Worm (Caenorhabditis elegans) whole organism, young adult: ENCODE results near the gene Y41C4A.22.
A peak's percentile ranks its signal among the peaks of the same experiment; 100 is the strongest.

Experiments
- B0019.2 ChIP-seq: fragments of 200-800 bp; sonication (Bioruptor generic); conservative IDR thresholded peaks from 2 replicates; pipeline ENCODE4 v1.3.6; 2022; ENCODE audit warnings: missing genetic modification reagents, missing genetic modification characterization, missing compliant biosample characterization
- B0336.3 ChIP-seq: fragments of 200-800 bp; sonication (Bioruptor generic); IDR thresholded peaks from 2 replicates; pipeline ENCODE4 v1.3.6; 2022; ENCODE audit warnings: missing genetic modification characterization, missing compliant biosample characterization
- C17E4.6 ChIP-seq: fragments of 200-800 bp; sonication (Bioruptor generic); IDR thresholded peaks from 2 replicates; pipeline ENCODE4 v1.3.6; 2022; ENCODE audit warnings: missing genetic modification reagents, missing genetic modification characterization, missing compliant biosample characterization
- D2030.7 ChIP-seq: fragments of 200-800 bp; sonication (Bioruptor generic); IDR thresholded peaks from 2 replicates; pipeline ENCODE4 v1.3.6; 2022; ENCODE audit warnings: missing genetic modification reagents, missing genetic modification characterization, missing compliant biosample characterization
- F23B12.7 ChIP-seq: sonication (generic microtip); optimal IDR thresholded peaks from 2 replicates; lab custom pipeline; 2017; ENCODE audit warnings: missing genetic modification characterization, mild to moderate bottlenecking, missing compliant biosample characterization, antibody characterized with exemption, moderate library complexity; ENCODE audit not compliant: insufficient read depth
- F49E8.2 ChIP-seq: sonication (generic microtip); optimal IDR thresholded peaks from 3 replicates; lab custom pipeline; 2017; ENCODE audit warnings: missing genetic modification characterization, mild to moderate bottlenecking, missing compliant biosample characterization, antibody characterized with exemption, moderate library complexity; ENCODE audit not compliant: insufficient read depth
- F57A8.1 ChIP-seq: fragments of 200-800 bp; sonication (Bioruptor generic); optimal IDR thresholded peaks from 2 replicates; lab custom pipeline; 2018; ENCODE audit warnings: mild to moderate bottlenecking, missing genetic modification characterization, moderate library complexity, missing compliant biosample characterization
- K11D2.4 ChIP-seq: fragments of 200-800 bp; sonication (Bioruptor generic); IDR thresholded peaks from 2 replicates; pipeline ENCODE4 v1.3.6; 2022; ENCODE audit warnings: missing genetic modification reagents, missing genetic modification characterization, missing compliant biosample characterization
- Y53F4B.3 ChIP-seq: fragments of 200-800 bp; sonication (Bioruptor generic); IDR thresholded peaks from 2 replicates; pipeline ENCODE4 v1.3.6; 2022; ENCODE audit warnings: missing genetic modification reagents, missing genetic modification characterization, missing compliant biosample characterization
- Y53G8AR.9 ChIP-seq: fragments of 200-800 bp; sonication (Bioruptor generic); conservative IDR thresholded peaks from 2 replicates; pipeline ENCODE4 v1.3.6; 2022; ENCODE audit warnings: missing genetic modification reagents, missing genetic modification characterization, missing compliant biosample characterization
- Y67H2A.10 ChIP-seq: fragments of 200-800 bp; sonication (Bioruptor generic); conservative IDR thresholded peaks from 2 replicates; pipeline ENCODE4 v1.3.6; 2022; ENCODE audit warnings: missing genetic modification reagents, missing genetic modification characterization, missing compliant biosample characterization
- akir-1 ChIP-seq: fragments of 200-800 bp; sonication (Bioruptor generic); optimal IDR thresholded peaks from 2 replicates; lab custom pipeline; 2018; ENCODE audit warnings: mild to moderate bottlenecking, missing genetic modification characterization, moderate library complexity, missing compliant biosample characterization
- atf-7 ChIP-seq: sonication (generic microtip); optimal IDR thresholded peaks from 2 replicates; lab custom pipeline; 2017; ENCODE audit warnings: mild to moderate bottlenecking, missing genetic modification characterization, missing compliant biosample characterization
- cebp-1 ChIP-seq, 2 experiments: fragments of 200-800 bp in 1 of 2; sonication (Bioruptor generic) in 1 of 2; sonication (generic microtip) in 1 of 2; IDR thresholded peaks in 1 of 2; optimal IDR thresholded peaks in 1 of 2; 2 replicates each; pipeline versions ENCODE4 v1.3.6 to Lab custom; 2017 to 2022; ENCODE audit warnings: missing compliant biosample characterization in 2 of 2, missing genetic modification characterization in 2 of 2, mild to moderate bottlenecking in 1 of 2, missing genetic modification reagents in 1 of 2, moderate library complexity in 1 of 2
- ceh-27 ChIP-seq: fragments of 200-800 bp; sonication (Bioruptor generic); optimal IDR thresholded peaks from 2 replicates; lab custom pipeline; 2018; ENCODE audit warnings: mild to moderate bottlenecking, missing genetic modification characterization, moderate library complexity, missing compliant biosample characterization
- ceh-58 ChIP-seq: fragments of 200-800 bp; sonication (Bioruptor generic); IDR thresholded peaks from 2 replicates; pipeline ENCODE4 v1.3.6; 2022; ENCODE audit warnings: missing genetic modification characterization, missing compliant biosample characterization
- ets-4 ChIP-seq: fragments of 200-800 bp; sonication (Bioruptor generic); optimal IDR thresholded peaks from 2 replicates; lab custom pipeline; 2018; ENCODE audit warnings: mild to moderate bottlenecking, missing genetic modification characterization, missing compliant biosample characterization
- him-1 ChIP-seq: sonication (generic microtip); optimal IDR thresholded peaks from 2 replicates; lab custom pipeline; 2016; ENCODE audit warnings: missing genotype, missing genetic modification reagents, missing genetic modification characterization, missing compliant biosample characterization
- hmg-1.2 ChIP-seq: fragments of 200-800 bp; sonication (Bioruptor generic); IDR thresholded peaks from 2 replicates; pipeline ENCODE4 v1.3.6; 2022; ENCODE audit warnings: missing genetic modification reagents, missing genetic modification characterization, missing compliant biosample characterization
- lin-35 ChIP-seq, 3 experiments: fragments of 150-350 bp in 2 of 3; sonication (generic microtip) in 1 of 3; optimal IDR thresholded peaks; 2 replicates each; lab custom pipeline; 2014 to 2018; ENCODE audit warnings: missing biosample characterization in 3 of 3, missing genetic modification characterization in 3 of 3, missing genetic modification reagents in 3 of 3
- lin-54 ChIP-seq: fragments of 200-800 bp; sonication (Bioruptor generic); optimal IDR thresholded peaks from 2 replicates; lab custom pipeline; 2018; ENCODE audit warnings: mild to moderate bottlenecking, missing genetic modification characterization, missing compliant biosample characterization
- lsl-1 ChIP-seq: fragments of 200-800 bp; sonication (Bioruptor generic); optimal IDR thresholded peaks from 2 replicates; lab custom pipeline; 2018; ENCODE audit warnings: mild to moderate bottlenecking, missing genetic modification characterization, moderate library complexity, missing compliant biosample characterization
- madf-10 ChIP-seq: sonication (generic microtip); optimal IDR thresholded peaks from 2 replicates; lab custom pipeline; 2016; ENCODE audit warnings: mild to moderate bottlenecking, missing genetic modification characterization, missing compliant biosample characterization
- madf-6 ChIP-seq: fragments of 200-800 bp; sonication (Bioruptor generic); IDR thresholded peaks from 2 replicates; pipeline ENCODE4 v1.3.6; 2022; ENCODE audit warnings: missing genetic modification reagents, missing genetic modification characterization, missing compliant biosample characterization
- mcd-1 ChIP-seq: fragments of 200-800 bp; sonication (Bioruptor generic); IDR thresholded peaks from 2 replicates; pipeline ENCODE4 v1.3.6; 2022; ENCODE audit warnings: missing genetic modification reagents, missing genetic modification characterization, missing compliant biosample characterization
- nhr-179 ChIP-seq: sonication (generic microtip); optimal IDR thresholded peaks from 2 replicates; lab custom pipeline; 2016; ENCODE audit warnings: mild to moderate bottlenecking, missing genetic modification characterization, missing compliant biosample characterization
- nhr-90 ChIP-seq: sonication (generic microtip); optimal IDR thresholded peaks from 2 replicates; lab custom pipeline; 2016; ENCODE audit warnings: missing genotype, mild to moderate bottlenecking, missing genetic modification characterization, missing compliant biosample characterization
- pha-4 ChIP-seq: fragments of 150-350 bp; sonication (generic microtip); optimal IDR thresholded peaks from 2 replicates; lab custom pipeline; 2014; ENCODE audit warnings: missing biosample characterization, missing genetic modification reagents, missing genetic modification characterization
- rcor-1 ChIP-seq: fragments of 200-800 bp; sonication (Bioruptor generic); IDR thresholded peaks from 2 replicates; pipeline ENCODE4 v1.3.6; 2022; ENCODE audit warnings: missing genetic modification reagents, missing genetic modification characterization, missing compliant biosample characterization
- rec-8 ChIP-seq, 2 experiments: sonication (generic microtip); optimal IDR thresholded peaks; 2 replicates each; lab custom pipeline; 2016; ENCODE audit warnings: mild to moderate bottlenecking in 2 of 2, missing genetic modification characterization in 2 of 2, missing genetic modification reagents in 2 of 2, missing genotype in 2 of 2, missing biosample characterization in 1 of 2, missing compliant biosample characterization in 1 of 2, moderate library complexity in 1 of 2
- rpc-1 ChIP-seq, 2 experiments: fragments of 150-350 bp in 1 of 2; sonication (generic microtip) in 1 of 2; optimal IDR thresholded peaks; 2 replicates each; lab custom pipeline; 2014 to 2018; ENCODE audit warnings: missing biosample characterization in 1 of 2, missing genetic modification characterization in 1 of 2, missing genetic modification reagents in 1 of 2, missing genotype in 1 of 2
- snpc-1.1 ChIP-seq: sonication (generic microtip); optimal IDR thresholded peaks from 2 replicates; lab custom pipeline; 2017; ENCODE audit warnings: missing genetic modification characterization, mild to moderate bottlenecking, missing compliant biosample characterization, antibody characterized with exemption, moderate library complexity, missing genotype, missing genetic modification reagents; ENCODE audit not compliant: insufficient read depth
- snpc-1.3 ChIP-seq: sonication (generic microtip); optimal IDR thresholded peaks from 2 replicates; lab custom pipeline; 2017; ENCODE audit warnings: missing genetic modification characterization, mild to moderate bottlenecking, missing compliant biosample characterization, antibody characterized with exemption, moderate library complexity, missing genotype, missing genetic modification reagents; ENCODE audit not compliant: insufficient read depth
- snpc-3.4 ChIP-seq: sonication (generic microtip); optimal IDR thresholded peaks from 2 replicates; lab custom pipeline; 2017; ENCODE audit warnings: missing genetic modification characterization, mild to moderate bottlenecking, missing compliant biosample characterization, antibody characterized with exemption, moderate library complexity, missing genotype, missing genetic modification reagents
- snpc-4 ChIP-seq, 5 experiments: fragments of 150-350 bp in 1 of 5; sonication (generic microtip) in 4 of 5; optimal IDR thresholded peaks; 2 replicates each; lab custom pipeline; 2014 to 2018; ENCODE audit warnings: missing genetic modification characterization in 5 of 5, missing biosample characterization in 3 of 5, antibody characterized with exemption in 2 of 5, mild to moderate bottlenecking in 2 of 5, missing compliant biosample characterization in 2 of 5, missing genotype in 2 of 5, moderate library complexity in 2 of 5, missing genetic modification reagents in 1 of 5
- tbp1 ChIP-seq: fragments of 200-800 bp; sonication (Bioruptor generic); optimal IDR thresholded peaks from 2 replicates; lab custom pipeline; 2018; ENCODE audit warnings: mild to moderate bottlenecking, missing genetic modification characterization, missing compliant biosample characterization
- tlf-1 ChIP-seq: fragments of 200-800 bp; sonication (Bioruptor generic); optimal IDR thresholded peaks from 2 replicates; lab custom pipeline; 2018; ENCODE audit warnings: mild to moderate bottlenecking, missing genetic modification characterization, missing compliant biosample characterization
- ztf-22 ChIP-seq: fragments of 200-800 bp; sonication (Bioruptor generic); optimal IDR thresholded peaks from 2 replicates; lab custom pipeline; 2018; ENCODE audit warnings: mild to moderate bottlenecking, missing genetic modification characterization, moderate library complexity, missing compliant biosample characterization
- ztf-28 ChIP-seq: fragments of 200-800 bp; sonication (Bioruptor generic); IDR thresholded peaks from 2 replicates; pipeline ENCODE4 v1.3.6; 2022; ENCODE audit warnings: missing genetic modification reagents, missing genetic modification characterization, missing compliant biosample characterization
- ztf-3 ChIP-seq: fragments of 200-800 bp; sonication (Bioruptor generic); optimal IDR thresholded peaks from 2 replicates; lab custom pipeline; 2018; ENCODE audit warnings: mild to moderate bottlenecking, missing genetic modification characterization, missing compliant biosample characterization

The Y41C4A.22 gene

ce11 chrIII:11708722-11709121 is 13.6 kb downstream of the Y41C4A.22 start, which contains the start of gene Y41C4A.8:
TSS of gene Y41C4A.8 (minus strand) at chrIII:11708822.
- TF ChIP-seq Y67H2A.10 (GFP tag; lab: Robert Waterston, UW) (no peak), ceh-27 (GFP tag; lab: Kevin White, UChicago) (no peak), ztf-3 (GFP tag; lab: Kevin White, UChicago) (no peak), Y53F4B.3 (no peak), snpc-4 (GFP tag; optimal IDR thresholded peaks at IDR 0.05; lab: Kevin White, UChicago) (no peak), snpc-4 (tag; optimal IDR thresholded peaks at IDR 0.05; lab: Kevin White, UChicago) (no peak), ets-4 (GFP tag; lab: Kevin White, UChicago) (no peak), madf-10 (tag; lab: Kevin White, UChicago) (no peak), ztf-28 (GFP tag; lab: Robert Waterston, UW) (no peak), B0336.3 (GFP tag; lab: Robert Waterston, UW) (no peak), nhr-90 (tag; lab: Kevin White, UChicago) (no peak), tlf-1 (GFP tag; lab: Kevin White, UChicago) (no peak), C17E4.6 (GFP tag; lab: Robert Waterston, UW) (no peak), ztf-22 (GFP tag; lab: Kevin White, UChicago) (no peak), pha-4 (tag; lab: Kevin White, UChicago) (no peak), B0019.2 (no peak), ceh-58 (GFP tag; lab: Robert Waterston, UW) (no peak), rcor-1 (GFP tag; lab: Robert Waterston, UW) (no peak), K11D2.4 (GFP tag; lab: Robert Waterston, UW) (no peak), akir-1 (GFP tag; lab: Kevin White, UChicago) (no peak)

ce11 chrIII:11718548-11718947 is 23.5 kb downstream of the Y41C4A.22 start, which contains the start of gene Y41C4A.9:
TSS of gene Y41C4A.9 (minus strand) at chrIII:11718645.
- TF ChIP-seq snpc-3.4 (tag; lab: Kevin White, UChicago) (peak; percentile 79), atf-7 (tag; lab: Kevin White, UChicago) (no peak), F23B12.7 (tag; lab: Kevin White, UChicago) (peak; percentile 4), madf-10 (tag; lab: Kevin White, UChicago) (no peak), snpc-1.1 (tag; lab: Kevin White, UChicago) (peak; percentile 42), rcor-1 (GFP tag; lab: Robert Waterston, UW) (0 out of 2 replicates have a peak, but pooled peaks have one; percentile 18), ztf-28 (GFP tag; lab: Robert Waterston, UW) (0 out of 2 replicates have a peak, but pooled peaks have one; percentile 19), cebp-1 (GFP tag; IDR thresholded peaks at IDR 0.05; lab: Robert Waterston, UW) (no peak), cebp-1 (tag; optimal IDR thresholded peaks at IDR 0.05; lab: Kevin White, UChicago) (peak; percentile 44), hmg-1.2 (GFP tag; lab: Robert Waterston, UW) (peak; percentile 13; the same call in 1 of the 2 replicates), D2030.7 (GFP tag; lab: Robert Waterston, UW) (peak; percentile 42; the same call in 1 of the 2 replicates), lin-35 (GFP tag; optimal IDR thresholded peaks at IDR 0.05; lab: Kevin White, UChicago) (peak in 1 of 3 experiments; percentile 17), Y53G8AR.9 (GFP tag; lab: Robert Waterston, UW) (0 out of 2 replicates have a peak, but pooled peaks have one; percentile 54), rpc-1 (optimal IDR thresholded peaks at IDR 0.05; lab: Kevin White, UChicago) (peak; percentile 2), rpc-1 (tag; optimal IDR thresholded peaks at IDR 0.05; lab: Kevin White, UChicago) (no peak), ztf-3 (GFP tag; lab: Kevin White, UChicago) (no peak), nhr-179 (tag; lab: Kevin White, UChicago) (no peak), snpc-1.3 (peak; percentile 40), lin-54 (GFP tag; lab: Kevin White, UChicago) (peak; percentile 62), him-1 (peak; percentile 26), lsl-1 (peak; percentile 18), pha-4 (tag; lab: Kevin White, UChicago) (no peak), mcd-1 (GFP tag; lab: Robert Waterston, UW) (peak; percentile 69), tbp1 (GFP tag; lab: Kevin White, UChicago) (peak; percentile 22), snpc-4 (GFP tag; optimal IDR thresholded peaks at IDR 0.05; lab: Kevin White, UChicago) (peak; percentile 27), snpc-4 (tag; optimal IDR thresholded peaks at IDR 0.05; lab: Kevin White, UChicago) (peak in 1 of 4 experiments; percentile 9), madf-6 (peak; percentile 58), F57A8.1 (GFP tag; lab: Kevin White, UChicago) (no peak), F49E8.2 (peak; percentile 15), rec-8 (tag; optimal IDR thresholded peaks at IDR 0.05; lab: Kevin White, UChicago) (peak in 1 of 2 experiments; percentile 1)
